Fruit fly (Drosophila melanogaster) whole organism, embryonic: ENCODE measurements around the gene CG7724.

Experiments
- Atf-2 ChIP-seq: fragments of 200-800 bp; sonication (Bioruptor generic); optimal IDR thresholded peaks from 2 replicates; lab custom pipeline; 2016; ENCODE audit warnings: missing biosample characterization, missing genetic modification characterization
- CG10543 ChIP-seq: fragments of 200-800 bp; sonication (Bioruptor generic); optimal IDR thresholded peaks from 3 replicates; lab custom pipeline; 2017; ENCODE audit warnings: missing biosample characterization, mild to moderate bottlenecking, missing genetic modification characterization, moderate library complexity
- CG12659 ChIP-seq: fragments of 200-800 bp; sonication (Bioruptor generic); optimal IDR thresholded peaks from 3 replicates; lab custom pipeline; 2017; ENCODE audit warnings: mild to moderate bottlenecking, missing biosample characterization, missing genetic modification reagents, missing genetic modification characterization
- CG15269 ChIP-seq: fragments of 200-800 bp; sonication (Bioruptor generic); optimal IDR thresholded peaks from 2 replicates; lab custom pipeline; 2018; ENCODE audit warnings: missing biosample characterization, mild to moderate bottlenecking, missing genetic modification characterization, moderate library complexity
- CG1529 ChIP-seq: fragments of 200-800 bp; sonication (Bioruptor generic); optimal IDR thresholded peaks from 3 replicates; lab custom pipeline; 2018; ENCODE audit warnings: missing biosample characterization, missing genetic modification characterization
- CG17568 ChIP-seq: fragments of 200-800 bp; sonication (Bioruptor generic); optimal IDR thresholded peaks from 2 replicates; lab custom pipeline; 2018; ENCODE audit warnings: missing biosample characterization, mild to moderate bottlenecking, missing genetic modification characterization, moderate library complexity
- CG17612 ChIP-seq: fragments of 200-800 bp; sonication (Bioruptor generic); IDR thresholded peaks from 2 replicates; pipeline ENCODE4 v1.3.6; 2022; ENCODE audit warnings: missing biosample characterization, missing genetic modification characterization
- CG17829 ChIP-seq: fragments of 200-800 bp; optimal IDR thresholded peaks from 2 replicates; lab custom pipeline; 2019; ENCODE audit warnings: missing biosample characterization, mild to moderate bottlenecking, missing genetic modification characterization, moderate library complexity
- CG3065 ChIP-seq: fragments of 200-800 bp; sonication (Bioruptor generic); optimal IDR thresholded peaks from 2 replicates; lab custom pipeline; 2016; ENCODE audit warnings: missing biosample characterization, missing genetic modification characterization
- CG34224 ChIP-seq: fragments of 200-800 bp; sonication (Bioruptor generic); IDR thresholded peaks from 3 replicates; pipeline ENCODE4 v1.3.6; 2022; ENCODE audit warnings: missing biosample characterization, missing genetic modification characterization; ENCODE audit not compliant: partially characterized antibody
- CG3726 ChIP-seq: fragments of 200-800 bp; sonication (Bioruptor generic); IDR thresholded peaks from 3 replicates; pipeline ENCODE4, ENCODE4 v1.3.6; 2022; ENCODE audit warnings: missing biosample characterization, missing genetic modification characterization
- CG4854 ChIP-seq: fragments of 200-800 bp; sonication (Bioruptor generic); optimal IDR thresholded peaks from 2 replicates; lab custom pipeline; 2016; ENCODE audit warnings: missing biosample characterization, missing genetic modification characterization, inconsistent platforms
- CG5245 ChIP-seq: fragments of 200-800 bp; sonication (Bioruptor generic); optimal IDR thresholded peaks from 3 replicates; lab custom pipeline; 2016; ENCODE audit warnings: missing biosample characterization, missing genetic modification characterization
- CG8388 ChIP-seq: fragments of 200-800 bp; sonication (Bioruptor generic); optimal IDR thresholded peaks from 2 replicates; lab custom pipeline; 2019; ENCODE audit warnings: missing biosample characterization, mild to moderate bottlenecking, missing genetic modification characterization, moderate library complexity
- CG9437 ChIP-seq: fragments of 200-800 bp; sonication (Bioruptor generic); optimal IDR thresholded peaks from 2 replicates; lab custom pipeline; 2018; ENCODE audit warnings: missing biosample characterization, mild to moderate bottlenecking, missing genetic modification characterization
- CkIIα-i1 ChIP-seq: fragments of 200-800 bp; sonication (Bioruptor generic); IDR thresholded peaks from 2 replicates; pipeline ENCODE4 v1.3.6; 2022; ENCODE audit warnings: missing biosample characterization, missing genetic modification characterization
- D19B ChIP-seq: fragments of 200-800 bp; sonication (Bioruptor generic); optimal IDR thresholded peaks from 2 replicates; lab custom pipeline; 2017; ENCODE audit warnings: missing biosample characterization, mild to moderate bottlenecking, missing genetic modification characterization
- Ets65A ChIP-seq: fragments of 200-800 bp; sonication (Bioruptor generic); peaks from one replicate; lab custom pipeline; 2016; ENCODE audit warnings: missing biosample characterization, missing genetic modification characterization
- H2.0 ChIP-seq: fragments of 200-800 bp; sonication (Bioruptor generic); IDR thresholded peaks from 2 replicates; pipeline ENCODE4 v1.3.6; 2022; ENCODE audit warnings: missing biosample characterization, missing genetic modification characterization
- Hr51 ChIP-seq, 2 experiments: fragments of 200-800 bp; sonication (Bioruptor generic); optimal IDR thresholded peaks; 2 replicates in 1 of 2; 3 replicates in 1 of 2; lab custom pipeline; 2016 to 2018; ENCODE audit warnings: missing biosample characterization in 2 of 2, missing genetic modification characterization in 2 of 2, mild to moderate bottlenecking in 1 of 2, moderate library complexity in 1 of 2
- Max ChIP-seq: fragments of 200-800 bp; sonication (Bioruptor generic); optimal IDR thresholded peaks from 2 replicates; lab custom pipeline; 2016; ENCODE audit warnings: missing biosample characterization, mild to moderate bottlenecking, missing genetic modification characterization
- Neu2 ChIP-seq: fragments of 200-800 bp; sonication (Bioruptor generic); optimal IDR thresholded peaks from 3 replicates; lab custom pipeline; 2016; ENCODE audit warnings: missing biosample characterization, missing genetic modification characterization, borderline replicate concordance
- Oli ChIP-seq: fragments of 200-800 bp; sonication (Bioruptor generic); optimal IDR thresholded peaks from 2 replicates; lab custom pipeline; 2018; ENCODE audit warnings: missing biosample characterization, mild to moderate bottlenecking, missing genetic modification characterization, moderate library complexity
- Opbp ChIP-seq: fragments of 200-800 bp; sonication (Bioruptor generic); IDR thresholded peaks from 3 replicates; pipeline ENCODE4 v1.3.6; 2022; ENCODE audit warnings: missing biosample characterization, missing genetic modification characterization; ENCODE audit not compliant: partially characterized antibody
- Optix ChIP-seq: fragments of 200-800 bp; sonication (Bioruptor generic); IDR thresholded peaks from 3 replicates; pipeline ENCODE4 v1.3.6; 2022; ENCODE audit warnings: missing biosample characterization, missing genetic modification characterization
- Pdp1 ChIP-seq, 2 experiments: fragments of 200-800 bp; sonication (Bioruptor generic); optimal IDR thresholded peaks; 3 replicates each; lab custom pipeline; 2016; ENCODE audit warnings: missing biosample characterization in 2 of 2, missing genetic modification characterization in 2 of 2, mild to moderate bottlenecking in 1 of 2, moderate library complexity in 1 of 2
- Sox102F ChIP-seq: fragments of 200-800 bp; sonication (Bioruptor generic); optimal IDR thresholded peaks from 2 replicates; lab custom pipeline; 2018; ENCODE audit warnings: missing biosample characterization, mild to moderate bottlenecking, missing genetic modification characterization, moderate library complexity
- al ChIP-seq: fragments of 200-800 bp; sonication (Bioruptor generic); IDR thresholded peaks from 2 replicates; pipeline ENCODE4 v1.3.6; 2022; ENCODE audit warnings: missing biosample characterization, missing genetic modification characterization
- bowl ChIP-seq: fragments of 200-800 bp; sonication (Bioruptor generic); IDR thresholded peaks from 2 replicates; pipeline ENCODE4 v1.3.6; 2022; ENCODE audit warnings: missing biosample characterization, missing genetic modification characterization
- cg ChIP-seq: fragments of 200-800 bp; sonication (Bioruptor generic); optimal IDR thresholded peaks from 3 replicates; lab custom pipeline; 2019; ENCODE audit warnings: missing biosample characterization, mild to moderate bottlenecking, missing genetic modification characterization, moderate library complexity
- dan ChIP-seq: fragments of 200-800 bp; sonication (Bioruptor generic); IDR thresholded peaks from 2 replicates; pipeline ENCODE4 v1.3.6; 2022; ENCODE audit warnings: missing biosample characterization, missing genetic modification characterization
- danr ChIP-seq: fragments of 200-800 bp; sonication (Bioruptor generic); IDR thresholded peaks from 2 replicates; pipeline ENCODE4 v1.3.6; 2022; ENCODE audit warnings: missing biosample characterization, missing genetic modification characterization
- dysf ChIP-seq: fragments of 200-800 bp; sonication (Bioruptor generic); IDR thresholded peaks from 3 replicates; pipeline ENCODE4 v1.3.6; 2022; ENCODE audit warnings: missing biosample characterization, missing genetic modification characterization
- emc ChIP-seq: fragments of 200-800 bp; sonication (Bioruptor generic); optimal IDR thresholded peaks from 2 replicates; lab custom pipeline; 2016; ENCODE audit warnings: missing biosample characterization, missing genetic modification characterization
- eve ChIP-seq, 2 experiments: fragments of >200 bp; optimal IDR thresholded peaks; 2 replicates each; lab custom pipeline; 2017; ENCODE audit warnings: missing biosample characterization in 2 of 2, missing genetic modification characterization in 2 of 2
- fd96Cb ChIP-seq: fragments of 200-800 bp; sonication (Bioruptor generic); optimal IDR thresholded peaks from 2 replicates; lab custom pipeline; 2018; ENCODE audit warnings: missing biosample characterization, mild to moderate bottlenecking, missing genetic modification characterization, moderate library complexity
- gce ChIP-seq: fragments of 200-800 bp; sonication (Bioruptor generic); IDR thresholded peaks from 3 replicates; pipeline ENCODE4 v1.3.6; 2022; ENCODE audit warnings: missing biosample characterization, missing genetic modification characterization
- gem ChIP-seq: fragments of 200-800 bp; sonication (Bioruptor generic); optimal IDR thresholded peaks from 2 replicates; lab custom pipeline; 2019; ENCODE audit warnings: missing biosample characterization, mild to moderate bottlenecking, missing genetic modification characterization, moderate library complexity
- gfzf ChIP-seq: fragments of 200-800 bp; sonication (Bioruptor generic); optimal IDR thresholded peaks from 2 replicates; lab custom pipeline; 2016; ENCODE audit warnings: missing biosample characterization, mild to moderate bottlenecking, missing genetic modification characterization, moderate library complexity
- grau ChIP-seq: fragments of 200-800 bp; optimal IDR thresholded peaks from 3 replicates; lab custom pipeline; 2019; ENCODE audit warnings: missing biosample characterization, mild to moderate bottlenecking, missing genetic modification characterization, moderate library complexity
- gt ChIP-seq: fragments of 200-800 bp; sonication (Bioruptor generic); IDR thresholded peaks from 2 replicates; pipeline ENCODE4 v1.3.6; 2022; ENCODE audit warnings: missing biosample characterization, missing genetic modification characterization
- lola ChIP-seq, 3 experiments: fragments of >200 bp in 2 of 3; fragments of 200-800 bp in 1 of 3; sonication (Bioruptor generic) in 1 of 3; optimal IDR thresholded peaks; 2 replicates each; lab custom pipeline; 2017 to 2019; ENCODE audit warnings: missing biosample characterization in 3 of 3, missing genetic modification characterization in 3 of 3, mild to moderate bottlenecking in 1 of 3, moderate library complexity in 1 of 3
- pb ChIP-seq: fragments of 200-800 bp; sonication (Bioruptor generic); optimal IDR thresholded peaks from 3 replicates; lab custom pipeline; 2016; ENCODE audit warnings: missing biosample characterization, missing genetic modification characterization
- run ChIP-seq: fragments of 200-800 bp; sonication (Bioruptor generic); optimal IDR thresholded peaks from 3 replicates; lab custom pipeline; 2018; ENCODE audit warnings: missing biosample characterization, mild to moderate bottlenecking, missing genetic modification characterization
- sens ChIP-seq: fragments of 200-800 bp; sonication (Bioruptor generic); peaks from one replicate; lab custom pipeline; 2016; ENCODE audit warnings: missing biosample characterization, missing genetic modification characterization
- shn ChIP-seq: fragments of 200-800 bp; sonication (Bioruptor generic); optimal IDR thresholded peaks from 3 replicates; lab custom pipeline; 2016; ENCODE audit warnings: missing biosample characterization, missing genetic modification characterization
- sqz ChIP-seq: fragments of 200-800 bp; sonication (Bioruptor generic); optimal IDR thresholded peaks from 3 replicates; lab custom pipeline; 2018; ENCODE audit warnings: missing biosample characterization, mild to moderate bottlenecking, missing genetic modification characterization
- sug ChIP-seq: fragments of 200-800 bp; optimal IDR thresholded peaks from 2 replicates; lab custom pipeline; 2019; ENCODE audit warnings: missing biosample characterization, mild to moderate bottlenecking, missing genetic modification characterization, moderate library complexity
- tup ChIP-seq: fragments of 200-800 bp; sonication (Bioruptor generic); optimal IDR thresholded peaks from 2 replicates; lab custom pipeline; 2016; ENCODE audit warnings: missing biosample characterization, mild to moderate bottlenecking, missing genetic modification characterization, moderate library complexity
- usp ChIP-seq: fragments of >200 bp; optimal IDR thresholded peaks from 2 replicates; lab custom pipeline; 2017; ENCODE audit warnings: missing biosample characterization, missing genetic modification characterization
- wdn ChIP-seq: fragments of 200-800 bp; sonication (Bioruptor generic); IDR thresholded peaks from 2 replicates; pipeline ENCODE4 v1.3.6; 2022; ENCODE audit warnings: missing biosample characterization, missing genetic modification characterization
- zf30C ChIP-seq: fragments of 200-800 bp; sonication (Bioruptor generic); optimal IDR thresholded peaks from 3 replicates; lab custom pipeline; 2018; ENCODE audit warnings: missing biosample characterization, mild to moderate bottlenecking, missing genetic modification characterization

The CG7724 gene

DNA sequence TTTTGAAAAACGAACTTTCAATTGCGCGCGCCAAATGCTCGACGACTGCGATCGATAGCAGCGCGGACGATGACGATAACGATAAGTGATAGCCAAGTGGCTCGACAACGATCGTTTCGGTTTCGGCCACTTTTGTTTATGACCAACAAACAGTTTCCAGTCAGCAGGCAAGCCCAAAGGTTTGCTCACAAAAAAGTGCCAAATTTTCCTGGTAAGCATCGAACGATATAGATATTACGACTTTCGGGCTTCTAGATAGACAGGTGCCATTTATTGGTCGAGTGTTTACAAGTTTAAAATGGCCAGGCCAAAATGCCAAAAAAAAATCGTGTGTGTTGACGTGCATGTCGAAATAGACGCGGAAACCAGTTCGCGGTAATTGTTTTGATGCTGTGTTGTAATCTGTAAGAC lies at the start of gene CG7724 (continued):
- TF ChIP-seq D19B (GFP tag; lab: Kevin White, UChicago) (no peak), grau (tag; lab: Kevin White, UChicago) (peak; percentile 4), dan (GFP tag; lab: Robert Waterston, UW) (no peak), sqz (no peak), CG4854 (no peak), fd96Cb (no peak), Optix (GFP tag; lab: Robert Waterston, UW) (no peak), CG15269 (tag; lab: Kevin White, UChicago) (peak; percentile 78), CG3065 (GFP tag; lab: Kevin White, UChicago) (no peak), CG17612 (GFP tag; lab: Robert Waterston, UW) (no peak), Opbp (GFP tag; lab: Robert Waterston, UW) (peak; percentile 84), Atf-2 (GFP tag; lab: Kevin White, UChicago) (no peak), bowl (GFP tag; lab: Robert Waterston, UW) (no peak), CG9437 (GFP tag; lab: Kevin White, UChicago) (no peak), emc (no peak), sug (tag; lab: Kevin White, UChicago) (no peak), al (GFP tag; lab: Robert Waterston, UW) (no peak), gem (tag; lab: Kevin White, UChicago) (no peak), Pdp1 (GFP tag; optimal IDR thresholded peaks at IDR 0.05; lab: Kevin White, UChicago) (peak in 1 of 2 experiments; percentile 22), Oli (no peak), Max (no peak), gce (GFP tag; lab: Robert Waterston, UW) (no peak), usp (GFP tag; lab: Kevin White, UChicago) (no peak), H2.0 (GFP tag; lab: Robert Waterston, UW) (no peak), CG8388 (no peak), CG1529 (GFP tag; lab: Kevin White, UChicago) (no peak), CG3726 (no peak), Sox102F (GFP tag; lab: Kevin White, UChicago) (no peak), CG12659 (GFP tag; lab: Kevin White, UChicago) (peak; percentile 33), dysf (GFP tag; lab: Robert Waterston, UW) (no peak), CkIIα-i1 (GFP tag; lab: Robert Waterston, UW) (no peak), shn (GFP tag; lab: Kevin White, UChicago) (no peak), tup (GFP tag; lab: Kevin White, UChicago) (no peak), Hr51 (GFP tag; optimal IDR thresholded peaks at IDR 0.05; lab: Kevin White, UChicago) (no peak), Neu2 (GFP tag; lab: Kevin White, UChicago) (no peak), CG17568 (GFP tag; lab: Kevin White, UChicago) (no peak), cg (GFP tag; lab: Kevin White, UChicago) (no peak), CG34224 (GFP tag; lab: Robert Waterston, UW) (peak; percentile 90), run (tag; lab: Kevin White, UChicago) (no peak), gt (GFP tag; lab: Robert Waterston, UW) (no peak), eve (GFP tag; optimal IDR thresholded peaks at IDR 0.05; lab: Kevin White, UChicago) (no peak), CG5245 (GFP tag; lab: Kevin White, UChicago) (no peak), lola (GFP tag; optimal IDR thresholded peaks at IDR 0.05; lab: Kevin White, UChicago) (no peak), wdn (GFP tag; lab: Robert Waterston, UW) (no peak), danr (GFP tag; lab: Robert Waterston, UW) (no peak), gfzf (GFP tag; lab: Kevin White, UChicago) (peak; percentile 6), sens (GFP tag; lab: Kevin White, UChicago) (peak; percentile 51), zf30C (GFP tag; lab: Kevin White, UChicago) (no peak), CG17829 (tag; lab: Kevin White, UChicago) (no peak), Ets65A (GFP tag; lab: Kevin White, UChicago) (peak; percentile 79), CG10543 (GFP tag; lab: Kevin White, UChicago) (peak; percentile 19), pb (no peak)
